Worm (Caenorhabditis elegans): ENCODE results near the gene F07B10.7.

F07B10.7 gene

DNA sequence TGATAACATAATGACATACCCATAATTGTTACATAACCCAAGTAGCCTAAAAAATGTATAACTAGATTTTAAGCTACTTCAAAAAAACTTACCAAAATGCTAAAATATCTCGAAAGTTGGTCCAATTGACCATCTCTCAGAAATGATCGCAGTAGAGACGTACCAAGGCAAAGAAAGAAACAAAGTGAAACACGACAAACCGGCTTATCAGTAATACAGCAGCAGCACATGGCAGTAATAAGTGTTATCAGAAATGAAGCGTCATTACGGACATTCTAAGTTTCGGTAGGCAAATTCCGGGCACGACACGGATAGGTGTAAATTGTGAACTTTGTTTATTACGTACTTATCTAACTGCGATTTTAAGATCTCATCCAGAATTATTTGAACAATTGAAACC, 5.0 kb upstream of the F07B10.7 start, which contains the start of gene cln-3.1:
Gene cln-3.1, minus strand, starts transcription at position 171 of the 400 bp plus-strand sequence.
- peak; percentile 78 for TF ChIP-seq elt-2 (tag; optimal IDR thresholded peaks at IDR 0.05)
- TF ChIP-seq fkh-6 (tag; optimal IDR thresholded peaks at IDR 0.05), result no peak
- no peak for TF ChIP-seq lin-11 (tag; optimal IDR thresholded peaks at IDR 0.05)
- TF ChIP-seq ttx-3 (tag; optimal IDR thresholded peaks at IDR 0.05), result no peak
- TF ChIP-seq unc-86 (tag; optimal IDR thresholded peaks at IDR 0.05), result no peak
- no peak for TF ChIP-seq pat-9 (tag; optimal IDR thresholded peaks at IDR 0.05)
- TF ChIP-seq hlh-8 (tag; optimal IDR thresholded peaks at IDR 0.05), result no peak
- no peak for TF ChIP-seq ceh-31 (tag; optimal IDR thresholded peaks at IDR 0.05)
- no peak for TF ChIP-seq pqm-1 (tag; optimal IDR thresholded peaks at IDR 0.05)

DNA sequence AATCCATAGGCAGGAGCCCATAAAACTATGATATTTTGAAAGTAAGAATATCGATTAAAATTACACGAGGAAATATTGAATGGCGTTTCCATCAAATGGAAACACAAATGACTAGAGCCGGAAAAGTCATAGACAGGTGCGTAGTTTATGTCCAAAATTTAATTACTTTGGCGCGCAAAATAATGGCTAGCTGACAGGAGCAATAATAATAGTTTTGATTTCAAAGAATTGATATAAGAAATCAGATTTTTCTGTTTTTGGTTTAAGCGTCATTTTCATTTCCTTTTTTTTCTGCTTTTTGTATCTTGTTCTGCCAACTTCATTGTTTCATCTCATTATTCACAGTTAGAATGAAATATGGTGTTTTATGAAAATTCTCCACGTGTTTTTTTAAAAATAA, 2.5 kb upstream of the F07B10.7 start, which contains the start of gene F07B10.4:
Gene F07B10.4, minus strand, starts transcription at position 101 of the 400 bp plus-strand sequence.
- no peak for TF ChIP-seq hlh-15 (tag; optimal IDR thresholded peaks at IDR 0.05)
- TF ChIP-seq che-1 (tag; optimal IDR thresholded peaks at IDR 0.05), result no peak
- TF ChIP-seq hlh-13 (GFP tag; optimal IDR thresholded peaks at IDR 0.05), result no peak

- no peak for TF ChIP-seq mec-3 (tag; optimal IDR thresholded peaks at IDR 0.05; ENCODE audit: borderline replicate concordance)
- TF ChIP-seq nhr-232 (tag; optimal IDR thresholded peaks at IDR 0.05), result no peak
- no peak for TF ChIP-seq odd-2 (tag; optimal IDR thresholded peaks at IDR 0.05)
- TF ChIP-seq ets-4 (tag; optimal IDR thresholded peaks at IDR 0.05), result no peak
- no peak for TF ChIP-seq ceh-18 (tag; optimal IDR thresholded peaks at IDR 0.05)
- no peak for TF ChIP-seq dve-1 (tag; optimal IDR thresholded peaks at IDR 0.05)
- TF ChIP-seq ztf-16 (tag; optimal IDR thresholded peaks at IDR 0.05), result no peak
- TF ChIP-seq sox-2 (GFP tag; IDR thresholded peaks at IDR 0.05), result no peak
- TF ChIP-seq hlh-6 (tag; optimal IDR thresholded peaks at IDR 0.05), result no peak
- no peak for TF ChIP-seq hlh-30 (tag; optimal IDR thresholded peaks at IDR 0.05; ENCODE audit: insufficient read depth)
- TF ChIP-seq rnt-1 (tag; optimal IDR thresholded peaks at IDR 0.05), result no peak
- TF ChIP-seq elt-4 (tag; optimal IDR thresholded peaks at IDR 0.05), result no peak
- no peak for TF ChIP-seq pax-1 (tag; optimal IDR thresholded peaks at IDR 0.05)
- no peak for TF ChIP-seq npax-4 (tag; optimal IDR thresholded peaks at IDR 0.05)
- no peak for TF ChIP-seq zip-5 (tag; optimal IDR thresholded peaks at IDR 0.05)
- TF ChIP-seq lim-6 (tag; optimal IDR thresholded peaks at IDR 0.05), result no peak
- TF ChIP-seq elt-2 (tag; optimal IDR thresholded peaks at IDR 0.05), result no peak
- no peak for TF ChIP-seq tbx-2 (tag; optimal IDR thresholded peaks at IDR 0.05)
These were observed 1.6 kb downstream of the F07B10.7 start, which contains the start of gene lgc-36 for ce11 chrV:11258896-11259295. Gene lgc-36, minus strand, starts transcription at chrV:11258996.

DNA sequence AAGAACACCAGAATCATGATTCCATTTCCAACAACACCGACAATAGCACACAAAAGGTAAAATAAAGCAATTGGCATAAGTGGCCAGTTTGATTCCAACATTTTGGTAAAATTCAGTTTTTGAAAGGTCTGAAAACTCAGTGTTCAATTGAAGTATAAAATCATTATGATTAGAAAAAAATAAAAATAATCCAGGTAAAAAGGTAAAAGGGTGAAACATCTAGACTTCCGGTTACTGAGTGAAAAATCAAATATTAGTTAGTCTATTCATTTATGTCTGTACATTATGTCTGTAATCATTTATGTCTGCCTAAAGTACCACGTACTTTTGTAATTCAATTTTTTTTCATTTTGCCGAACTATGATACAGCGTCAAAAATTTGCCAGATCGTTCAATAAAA, 5.5 kb downstream of the F07B10.7 start, which contains the start of gene srsx-31:
Gene srsx-31, minus strand, starts transcription at position 101 of the 400 bp plus-strand sequence.
- no peak for TF ChIP-seq ceh-30 (tag; optimal IDR thresholded peaks at IDR 0.05)
- no peak for TF ChIP-seq ceh-18 (tag; optimal IDR thresholded peaks at IDR 0.05)
- TF ChIP-seq dve-1 (tag; optimal IDR thresholded peaks at IDR 0.05), result no peak
- TF ChIP-seq ceh-45 (GFP tag; IDR thresholded peaks at IDR 0.05), result no peak
- no peak for TF ChIP-seq F13H6.1 (tag; optimal IDR thresholded peaks at IDR 0.05)
- TF ChIP-seq pros-1 (tag; optimal IDR thresholded peaks at IDR 0.05), result no peak
- no peak for TF ChIP-seq ttx-3 (tag; optimal IDR thresholded peaks at IDR 0.05)
- no peak for TF ChIP-seq sdc-2 (tag; optimal IDR thresholded peaks at IDR 0.05)
- TF ChIP-seq ceh-9 (tag; optimal IDR thresholded peaks at IDR 0.05), result no peak
- no peak for TF ChIP-seq pqm-1 (tag; optimal IDR thresholded peaks at IDR 0.05)
- TF ChIP-seq unc-55 (GFP tag; optimal IDR thresholded peaks at IDR 0.05), result no peak
- TF ChIP-seq ceh-14 (tag; optimal IDR thresholded peaks at IDR 0.05), result no peak
- TF ChIP-seq ceh-2 (tag; optimal IDR thresholded peaks at IDR 0.05), result no peak
- TF ChIP-seq tbx-7 (tag; optimal IDR thresholded peaks at IDR 0.05), result no peak
- TF ChIP-seq nhr-11 (tag; optimal IDR thresholded peaks at IDR 0.05), result no peak
- no peak for TF ChIP-seq dmd-4 (tag; optimal IDR thresholded peaks at IDR 0.05; ENCODE audit: borderline replicate concordance)
- TF ChIP-seq eyg-1 (tag; optimal IDR thresholded peaks at IDR 0.05), result no peak
- TF ChIP-seq ceh-31 (tag; optimal IDR thresholded peaks at IDR 0.05), result no peak
- TF ChIP-seq unc-42 (tag; optimal IDR thresholded peaks at IDR 0.05), result no peak

Measured in whole organism, late embryonic.